Worm (Caenorhabditis elegans) whole organism, young adult: Measurements from ENCODE around the gene T26C5.3.

Experiments
- Y67H2A.10 ChIP-seq: fragments of 200-800 bp; sonication (Bioruptor generic); conservative IDR thresholded peaks from 2 replicates; pipeline ENCODE4 v1.3.6; 2022; ENCODE audit warnings: missing genetic modification reagents, missing genetic modification characterization, missing compliant biosample characterization
- ceh-58 ChIP-seq: fragments of 200-800 bp; sonication (Bioruptor generic); IDR thresholded peaks from 2 replicates; pipeline ENCODE4 v1.3.6; 2022; ENCODE audit warnings: missing genetic modification characterization, missing compliant biosample characterization
- lin-35 ChIP-seq, 3 experiments: fragments of 150-350 bp in 2 of 3; sonication (generic microtip) in 1 of 3; optimal IDR thresholded peaks; 2 replicates each; lab custom pipeline; 2014 to 2018; ENCODE audit warnings: missing biosample characterization in 3 of 3, missing genetic modification characterization in 3 of 3, missing genetic modification reagents in 3 of 3
- lir-1 ChIP-seq: fragments of 200-800 bp; sonication (Bioruptor generic); conservative IDR thresholded peaks from 2 replicates; pipeline ENCODE4 v1.3.6; 2022; ENCODE audit warnings: missing genetic modification reagents, missing genetic modification characterization, missing compliant biosample characterization
- madf-10 ChIP-seq: sonication (generic microtip); optimal IDR thresholded peaks from 2 replicates; lab custom pipeline; 2016; ENCODE audit warnings: mild to moderate bottlenecking, missing genetic modification characterization, missing compliant biosample characterization
- madf-6 ChIP-seq: fragments of 200-800 bp; sonication (Bioruptor generic); IDR thresholded peaks from 2 replicates; pipeline ENCODE4 v1.3.6; 2022; ENCODE audit warnings: missing genetic modification reagents, missing genetic modification characterization, missing compliant biosample characterization
- pha-4 ChIP-seq: fragments of 150-350 bp; sonication (generic microtip); optimal IDR thresholded peaks from 2 replicates; lab custom pipeline; 2014; ENCODE audit warnings: missing biosample characterization, missing genetic modification reagents, missing genetic modification characterization
- repo-1 ChIP-seq: sonication (generic microtip); optimal IDR thresholded peaks from 2 replicates; lab custom pipeline; 2017; ENCODE audit warnings: mild to moderate bottlenecking, missing genetic modification characterization, missing compliant biosample characterization
- ztf-26 ChIP-seq: sonication (generic microtip); optimal IDR thresholded peaks from 2 replicates; lab custom pipeline; 2017; ENCODE audit warnings: missing genetic modification characterization, missing compliant biosample characterization

DNA sequence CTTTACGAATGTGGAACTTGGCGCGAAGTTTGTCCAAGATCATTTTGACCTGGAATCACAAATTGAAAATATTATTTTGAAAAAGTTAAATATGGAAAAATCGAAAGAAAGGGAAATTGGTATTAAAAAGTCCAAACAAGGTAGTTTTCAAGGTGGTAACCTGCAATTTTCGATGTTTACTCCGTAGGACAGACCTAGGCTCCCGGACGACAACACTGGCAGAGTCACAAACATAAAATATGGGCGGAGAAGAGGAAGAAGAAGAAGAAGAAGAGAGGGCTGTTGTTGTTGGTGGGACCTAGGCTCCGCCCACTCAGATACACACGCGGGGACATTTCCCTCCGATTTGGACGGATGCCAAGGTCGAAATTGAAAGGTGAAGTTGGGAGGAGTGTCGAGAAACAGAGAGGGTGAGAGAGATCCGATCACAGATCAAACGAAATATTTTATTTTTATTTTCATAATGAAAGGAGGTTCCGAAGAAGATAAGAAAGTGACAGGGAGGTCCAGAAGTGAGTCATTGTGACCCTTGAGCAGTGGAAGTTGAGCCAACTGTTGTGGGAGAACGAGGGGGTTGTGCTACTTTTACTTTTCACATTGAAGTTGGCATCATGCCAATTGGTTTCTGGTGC lies 25.7 kb downstream of the T26C5.3 start, which contains the start of gene aqp-2:
- no peak for TF ChIP-seq lin-35 (GFP tag; optimal IDR thresholded peaks at IDR 0.05; lab: Kevin White, UChicago)
- no peak for TF ChIP-seq madf-6 (GFP tag; lab: Robert Waterston, UW)
- TF ChIP-seq madf-10 (tag; lab: Kevin White, UChicago), result no peak
- no peak for TF ChIP-seq pha-4 (tag; lab: Kevin White, UChicago)
- TF ChIP-seq repo-1 (tag; lab: Kevin White, UChicago), result no peak
- no peak for TF ChIP-seq Y67H2A.10
- no peak for TF ChIP-seq ztf-26 (tag; lab: Kevin White, UChicago)
- TF ChIP-seq ceh-58 (GFP tag; lab: Robert Waterston, UW), result no peak
- no peak for TF ChIP-seq lir-1 (GFP tag; lab: Robert Waterston, UW)
